Fruit fly (Drosophila melanogaster) whole organism, adult: ENCODE results near the gene cm.

Experiments
- CG11617 ChIP-seq: fragments of 200-800 bp; sonication (Bioruptor generic); optimal IDR thresholded peaks from 2 replicates; lab custom pipeline; 2017; ENCODE audit warnings: mild to moderate bottlenecking, missing biosample characterization, missing genetic modification reagents, missing genetic modification characterization
- CG12768 ChIP-seq: fragments of 200-800 bp; sonication (Bioruptor generic); optimal IDR thresholded peaks from 2 replicates; lab custom pipeline; 2017; ENCODE audit warnings: missing biosample characterization, missing genetic modification characterization, mild to moderate bottlenecking, moderate library complexity, missing genetic modification reagents
- CG14711 ChIP-seq: fragments of 200-800 bp; sonication (Bioruptor generic); optimal IDR thresholded peaks from 2 replicates; lab custom pipeline; 2018; ENCODE audit warnings: missing biosample characterization, mild to moderate bottlenecking, missing genetic modification characterization, moderate library complexity
- CG1620 ChIP-seq: fragments of 200-800 bp; sonication (Bioruptor generic); optimal IDR thresholded peaks from 2 replicates; lab custom pipeline; 2016; ENCODE audit warnings: missing biosample characterization, missing genetic modification characterization
- CG33017 ChIP-seq: fragments of 200-800 bp; sonication (Bioruptor generic); optimal IDR thresholded peaks from 2 replicates; lab custom pipeline; 2018; ENCODE audit warnings: missing biosample characterization, mild to moderate bottlenecking, missing genetic modification characterization, moderate library complexity
- CG5204 ChIP-seq: fragments of 200-800 bp; sonication (Bioruptor generic); optimal IDR thresholded peaks from 2 replicates; lab custom pipeline; 2016; ENCODE audit warnings: missing biosample characterization, missing genetic modification characterization
- CG7045 ChIP-seq: fragments of 200-800 bp; sonication (Bioruptor generic); optimal IDR thresholded peaks from 2 replicates; lab custom pipeline; 2017; ENCODE audit warnings: missing biosample characterization, mild to moderate bottlenecking, missing genetic modification characterization
- CG7101 ChIP-seq: fragments of 200-800 bp; sonication (Bioruptor generic); optimal IDR thresholded peaks from 2 replicates; lab custom pipeline; 2018; ENCODE audit warnings: missing biosample characterization, mild to moderate bottlenecking, missing genetic modification characterization, moderate library complexity
- Clk ChIP-seq: fragments of 200-800 bp; sonication (Bioruptor generic); optimal IDR thresholded peaks from 2 replicates; lab custom pipeline; 2017; ENCODE audit warnings: missing biosample characterization, missing genetic modification characterization
- Crg-1 ChIP-seq: fragments of 200-800 bp; sonication (Bioruptor generic); optimal IDR thresholded peaks from 2 replicates; lab custom pipeline; 2016; ENCODE audit warnings: missing biosample characterization, missing genetic modification characterization
- Hr96 ChIP-seq: fragments of 200-800 bp; sonication (Bioruptor generic); optimal IDR thresholded peaks from 2 replicates; lab custom pipeline; 2016; ENCODE audit warnings: missing biosample characterization, missing genetic modification characterization
- Mnt ChIP-seq: fragments of 200-800 bp; sonication (Bioruptor generic); optimal IDR thresholded peaks from 2 replicates; lab custom pipeline; 2016; ENCODE audit warnings: missing biosample characterization, mild to moderate bottlenecking, missing genetic modification characterization
- bab1 ChIP-seq: fragments of 200-800 bp; sonication (Bioruptor generic); optimal IDR thresholded peaks from 3 replicates; lab custom pipeline; 2019; ENCODE audit warnings: missing biosample characterization, mild to moderate bottlenecking, missing genetic modification characterization, moderate library complexity
- cic ChIP-seq: fragments of 200-800 bp; sonication (Bioruptor generic); optimal IDR thresholded peaks from 2 replicates; lab custom pipeline; 2017; ENCODE audit warnings: missing biosample characterization, mild to moderate bottlenecking, missing genetic modification characterization, moderate library complexity
- cnc ChIP-seq, 2 experiments: fragments of >200 bp; optimal IDR thresholded peaks; 2 replicates each; lab custom pipeline; 2017
- kay ChIP-seq: fragments of 200-800 bp; sonication (Bioruptor generic); peaks from one replicate; lab custom pipeline; 2016; ENCODE audit warnings: missing biosample characterization, missing genetic modification characterization, borderline replicate concordance
- ovo ChIP-seq: fragments of 200-800 bp; sonication (Bioruptor generic); optimal IDR thresholded peaks from 2 replicates; lab custom pipeline; 2016; ENCODE audit warnings: missing biosample characterization, missing genetic modification characterization
- pad ChIP-seq: fragments of 200-800 bp; sonication (Bioruptor generic); optimal IDR thresholded peaks from 3 replicates; lab custom pipeline; 2017; ENCODE audit warnings: missing biosample characterization, missing genetic modification characterization, mild to moderate bottlenecking, moderate library complexity, missing genetic modification reagents
- tj ChIP-seq: fragments of 200-800 bp; sonication (Bioruptor generic); optimal IDR thresholded peaks from 3 replicates; lab custom pipeline; 2017; ENCODE audit warnings: missing biosample characterization, mild to moderate bottlenecking, missing genetic modification characterization, moderate library complexity
- toe ChIP-seq: fragments of 200-800 bp; sonication (Bioruptor generic); optimal IDR thresholded peaks from 2 replicates; lab custom pipeline; 2016; ENCODE audit warnings: missing biosample characterization, missing genetic modification characterization

The cm gene

dm6 chrX:7011063-7011743, at the start of gene cm, which contains the start of the genes sloth1 and sloth2:
cm (minus strand) TSS chrX:7011145.
sloth1 (plus strand) TSS chrX:7011357.
sloth2 (plus strand) TSS chrX:7011357.
- TF ChIP-seq tj (peak; percentile 76), cic (peak; percentile 11), CG14711 (tag; lab: Kevin White, UChicago) (peak; percentile 87), bab1 (GFP tag; lab: Kevin White, UChicago) (peak; percentile 96), toe (GFP tag; lab: Kevin White, UChicago) (peak; percentile 79), cnc (optimal IDR thresholded peaks at IDR 0.05; lab: Kevin White, UChicago) (no peak), Mnt (GFP tag; lab: Kevin White, UChicago) (peak; percentile 89), Hr96 (GFP tag; lab: Kevin White, UChicago) (peak; percentile 90), CG11617 (GFP tag; lab: Kevin White, UChicago) (peak; percentile 87), Crg-1 (GFP tag; lab: Kevin White, UChicago) (peak; percentile 91), CG1620 (GFP tag; lab: Kevin White, UChicago) (peak; percentile 93), CG7101 (tag; lab: Kevin White, UChicago) (peak; percentile 94), pad (peak; percentile 77), Clk (no peak), CG5204 (GFP tag; lab: Kevin White, UChicago) (peak; percentile 78), ovo (GFP tag; lab: Kevin White, UChicago) (peak; percentile 82), CG7045 (GFP tag; lab: Kevin White, UChicago) (peak; percentile 59), CG12768 (GFP tag; lab: Kevin White, UChicago) (peak; percentile 48), kay (peak; percentile 74), CG33017 (tag; lab: Kevin White, UChicago) (peak; percentile 77)

DNA sequence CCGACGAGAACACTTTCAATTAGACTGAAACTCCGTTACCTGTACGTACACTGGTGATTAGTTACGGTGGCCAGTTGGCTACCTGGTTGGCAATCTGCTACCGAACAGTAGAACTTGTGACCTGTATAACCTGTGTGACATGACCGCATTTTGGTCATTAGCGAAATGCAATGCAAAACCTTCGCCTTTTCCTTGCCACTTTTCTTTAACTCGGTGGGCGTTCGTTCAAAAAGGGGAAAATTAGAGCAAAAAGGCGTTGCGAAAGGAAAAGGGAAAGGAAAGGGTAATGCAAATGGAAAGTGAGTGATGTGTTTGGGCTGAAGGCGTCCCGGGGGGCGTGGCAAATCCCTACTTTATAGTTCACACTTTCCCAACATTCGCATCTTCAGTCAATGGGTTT, 48.0 kb upstream of the cm start:
- TF ChIP-seq CG33017 (tag; lab: Kevin White, UChicago) (no peak), tj (no peak), toe (GFP tag; lab: Kevin White, UChicago) (no peak), CG7045 (GFP tag; lab: Kevin White, UChicago) (no peak), cnc (optimal IDR thresholded peaks at IDR 0.05; lab: Kevin White, UChicago) (no peak), cic (no peak), kay (no peak), CG12768 (GFP tag; lab: Kevin White, UChicago) (no peak), pad (no peak), Crg-1 (GFP tag; lab: Kevin White, UChicago) (no peak)

DNA sequence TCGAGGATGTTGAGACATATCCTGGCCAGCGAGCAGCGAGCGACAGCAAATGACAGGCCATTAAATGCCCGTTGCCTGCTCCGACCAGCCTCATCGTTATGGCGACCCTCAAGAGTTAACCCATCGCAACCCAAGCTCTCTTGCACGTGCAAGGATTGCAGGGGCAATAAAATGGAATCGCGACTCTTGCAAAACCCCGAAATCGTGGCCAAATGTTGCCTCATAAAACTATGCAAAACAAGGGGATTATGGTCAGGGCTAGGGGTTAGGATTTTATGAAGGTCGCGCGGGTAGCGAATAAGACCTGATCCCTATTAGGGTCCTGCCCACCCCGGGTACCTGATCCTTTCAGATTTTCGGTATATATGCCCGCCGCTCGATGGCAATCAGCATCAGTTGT, 38.1 kb upstream of the cm start, which contains the start of gene nullo:
Gene nullo, plus strand, starts transcription at position 390 of the 400 bp plus-strand sequence.
- TF ChIP-seq Crg-1 (GFP tag; lab: Kevin White, UChicago) = no peak
- no peak for TF ChIP-seq cic
- no peak for TF ChIP-seq CG12768 (GFP tag; lab: Kevin White, UChicago)
- TF ChIP-seq CG7045 (GFP tag; lab: Kevin White, UChicago) = no peak

dm6 chrX:7040205-7040866, 29.4 kb upstream of the cm start, which contains the start of gene CG14427:
CG14427 (plus strand) TSS chrX:7040603.
- TF ChIP-seq CG1620 (GFP tag; lab: Kevin White, UChicago) (no peak), Hr96 (GFP tag; lab: Kevin White, UChicago) (no peak), CG11617 (GFP tag; lab: Kevin White, UChicago) (no peak), CG5204 (GFP tag; lab: Kevin White, UChicago) (no peak), tj (no peak), ovo (GFP tag; lab: Kevin White, UChicago) (no peak), CG7101 (tag; lab: Kevin White, UChicago) (no peak), Crg-1 (GFP tag; lab: Kevin White, UChicago) (no peak), toe (GFP tag; lab: Kevin White, UChicago) (no peak), bab1 (GFP tag; lab: Kevin White, UChicago) (no peak), CG33017 (tag; lab: Kevin White, UChicago) (no peak), CG12768 (GFP tag; lab: Kevin White, UChicago) (no peak), CG14711 (tag; lab: Kevin White, UChicago) (no peak), kay (no peak), cic (no peak)

- TF ChIP-seq toe (GFP tag; lab: Kevin White, UChicago) = no peak
- no peak for TF ChIP-seq bab1 (GFP tag; lab: Kevin White, UChicago)
- no peak for TF ChIP-seq cnc (optimal IDR thresholded peaks at IDR 0.05; lab: Kevin White, UChicago)
- TF ChIP-seq CG1620 (GFP tag; lab: Kevin White, UChicago) = no peak
- TF ChIP-seq CG5204 (GFP tag; lab: Kevin White, UChicago) = no peak
- no peak for TF ChIP-seq Mnt (GFP tag; lab: Kevin White, UChicago)
- TF ChIP-seq CG11617 (GFP tag; lab: Kevin White, UChicago) = no peak
- TF ChIP-seq pad = no peak
- TF ChIP-seq CG14711 (tag; lab: Kevin White, UChicago) = no peak
- TF ChIP-seq Hr96 (GFP tag; lab: Kevin White, UChicago) = no peak
These were observed 26.1 kb upstream of the cm start for dm6 chrX:7037061-7037460.

dm6 chrX:7034892-7035291, 23.9 kb upstream of the cm start:
- no peak for TF ChIP-seq cic
- no peak for TF ChIP-seq bab1 (GFP tag; lab: Kevin White, UChicago)
